Worm (Caenorhabditis elegans) whole organism, L1 larva: ENCODE data around the gene F07C3.2.

Experiments
- C04F5.9 ChIP-seq: sonication (generic microtip); optimal IDR thresholded peaks from 2 replicates; lab custom pipeline; 2016; ENCODE audit warnings: missing genetic modification characterization, missing compliant biosample characterization
- C16A3.4 ChIP-seq: fragments of 150-350 bp; optimal IDR thresholded peaks from 2 replicates; lab custom pipeline; 2014; ENCODE audit warnings: missing biosample characterization, missing genetic modification characterization
- C34B4.2 ChIP-seq: sonication (generic microtip); optimal IDR thresholded peaks from 2 replicates; lab custom pipeline; 2017; ENCODE audit warnings: mild to moderate bottlenecking, missing genetic modification characterization, missing compliant biosample characterization
- ama-1 ChIP-seq: fragments of 150-350 bp; optimal IDR thresholded peaks from 2 replicates; lab custom pipeline; 2014
- blmp-1 ChIP-seq: fragments of 150-350 bp; optimal IDR thresholded peaks from 2 replicates; lab custom pipeline; 2014; ENCODE audit warnings: missing biosample characterization, missing genetic modification characterization
- ceh-82 ChIP-seq, 3 experiments: fragments of 150-350 bp in 1 of 3; sonication (generic microtip) in 2 of 3; optimal IDR thresholded peaks; 2 replicates each; lab custom pipeline; 2014 to 2017; ENCODE audit warnings: missing biosample characterization in 3 of 3, missing genetic modification characterization in 3 of 3
- dsc-1 ChIP-seq: sonication (generic microtip); optimal IDR thresholded peaks from 2 replicates; lab custom pipeline; 2016; ENCODE audit warnings: mild to moderate bottlenecking, missing genetic modification characterization, missing compliant biosample characterization
- efl-1 ChIP-seq, 4 experiments: fragments of 150-350 bp; optimal IDR thresholded peaks in 3 of 4; peaks in 1 of 4; 1 replicate in 1 of 4; 2 replicates in 3 of 4; lab custom pipeline; 2014; ENCODE audit warnings: missing biosample characterization in 2 of 4, missing genetic modification characterization in 2 of 4, missing genetic modification reagents in 2 of 4
- efl-3 ChIP-seq: fragments of 200-800 bp; sonication (Bioruptor generic); optimal IDR thresholded peaks from 2 replicates; lab custom pipeline; 2018; ENCODE audit warnings: mild to moderate bottlenecking, missing genetic modification characterization, missing compliant biosample characterization
- egl-13 ChIP-seq: sonication (generic microtip); optimal IDR thresholded peaks from 2 replicates; lab custom pipeline; 2016; ENCODE audit warnings: missing genotype, missing genetic modification reagents, missing genetic modification characterization, missing compliant biosample characterization
- egl-27 ChIP-seq, 2 experiments: fragments of 150-350 bp in 1 of 2; sonication (generic microtip); optimal IDR thresholded peaks; 3 replicates each; lab custom pipeline; 2017 to 2018; ENCODE audit warnings: missing biosample characterization in 2 of 2, missing genetic modification characterization in 2 of 2, missing genetic modification reagents in 2 of 2
- elt-2 ChIP-seq: sonication (generic microtip); optimal IDR thresholded peaks from 2 replicates; lab custom pipeline; 2016; ENCODE audit warnings: missing genetic modification characterization, mild to moderate bottlenecking, inconsistent platforms, missing compliant biosample characterization, missing genetic modification reagents
- fkh-10 ChIP-seq: sonication (generic microtip); optimal IDR thresholded peaks from 2 replicates; lab custom pipeline; 2017; ENCODE audit warnings: missing biosample characterization, missing genetic modification reagents, missing genetic modification characterization
- fkh-4 ChIP-seq: sonication (generic microtip); optimal IDR thresholded peaks from 2 replicates; lab custom pipeline; 2016; ENCODE audit warnings: missing compliant biosample characterization, missing genetic modification characterization, borderline replicate concordance
- fkh-8 ChIP-seq: sonication (generic microtip); optimal IDR thresholded peaks from 2 replicates; lab custom pipeline; 2016; ENCODE audit warnings: mild to moderate bottlenecking, missing genetic modification characterization, missing compliant biosample characterization
- grh-1 ChIP-seq: fragments of 200-800 bp; sonication (Bioruptor generic); IDR thresholded peaks from 2 replicates; pipeline ENCODE4 v1.3.6; 2022; ENCODE audit warnings: missing genetic modification reagents, missing genetic modification characterization, missing compliant biosample characterization
- hlh-17 ChIP-seq: fragments of 200-800 bp; sonication (Bioruptor generic); optimal IDR thresholded peaks from 2 replicates; lab custom pipeline; 2018; ENCODE audit warnings: missing genetic modification characterization, mild to moderate bottlenecking, missing compliant biosample characterization, moderate library complexity, borderline replicate concordance
- hlh-4 ChIP-seq: sonication (generic microtip); optimal IDR thresholded peaks from 2 replicates; lab custom pipeline; 2016; ENCODE audit warnings: mild to moderate bottlenecking, missing genetic modification characterization, missing compliant biosample characterization
- lin-14 ChIP-seq: fragments of 200-800 bp; sonication (Bioruptor generic); optimal IDR thresholded peaks from 2 replicates; lab custom pipeline; 2018; ENCODE audit warnings: mild to moderate bottlenecking, missing genetic modification characterization, moderate library complexity, missing compliant biosample characterization
- lin-35 ChIP-seq, 2 experiments: fragments of 150-350 bp; optimal IDR thresholded peaks; 2 replicates each; lab custom pipeline; 2014; ENCODE audit warnings: missing biosample characterization in 2 of 2, missing genetic modification characterization in 2 of 2, missing genetic modification reagents in 2 of 2
- lin-39 ChIP-seq: fragments of 150-350 bp; optimal IDR thresholded peaks from 2 replicates; lab custom pipeline; 2014; ENCODE audit warnings: missing biosample characterization, missing genetic modification reagents, missing genetic modification characterization
- lsy-2 ChIP-seq, 2 experiments: fragments of 150-350 bp; optimal IDR thresholded peaks; 2 replicates each; lab custom pipeline; 2014; ENCODE audit warnings: missing biosample characterization in 2 of 2, missing genetic modification characterization in 2 of 2
- mef-2 ChIP-seq: fragments of 150-350 bp; optimal IDR thresholded peaks from 2 replicates; lab custom pipeline; 2014; ENCODE audit warnings: missing biosample characterization, missing genetic modification characterization
- mep-1 ChIP-seq: fragments of 150-350 bp; optimal IDR thresholded peaks from 2 replicates; lab custom pipeline; 2014; ENCODE audit warnings: missing biosample characterization, missing genetic modification characterization
- nhr-47 ChIP-seq: sonication (generic microtip); optimal IDR thresholded peaks from 2 replicates; lab custom pipeline; 2016; ENCODE audit warnings: mild to moderate bottlenecking, missing genetic modification characterization, moderate library complexity, missing compliant biosample characterization
- nhr-71 ChIP-seq: sonication (generic microtip); optimal IDR thresholded peaks from 2 replicates; lab custom pipeline; 2016; ENCODE audit warnings: mild to moderate bottlenecking, missing genetic modification characterization, moderate library complexity, missing compliant biosample characterization
- skn-1 ChIP-seq: fragments of 150-350 bp; optimal IDR thresholded peaks from 2 replicates; lab custom pipeline; 2014; ENCODE audit warnings: missing biosample characterization, missing genetic modification characterization
- sox-4 ChIP-seq: sonication (generic microtip); optimal IDR thresholded peaks from 2 replicates; lab custom pipeline; 2016; ENCODE audit warnings: missing genetic modification characterization, missing compliant biosample characterization
- sptf-1 ChIP-seq: fragments of 150-350 bp; optimal IDR thresholded peaks from 2 replicates; lab custom pipeline; 2014; ENCODE audit warnings: missing biosample characterization, missing genetic modification characterization
- sup-37 ChIP-seq: fragments of 200-800 bp; sonication (Bioruptor generic); optimal IDR thresholded peaks from 2 replicates; lab custom pipeline; 2018; ENCODE audit warnings: mild to moderate bottlenecking, missing genetic modification characterization, missing compliant biosample characterization
- swsn-7 ChIP-seq: sonication (generic microtip); optimal IDR thresholded peaks from 2 replicates; lab custom pipeline; 2016; ENCODE audit warnings: missing genetic modification characterization, missing compliant biosample characterization
- unc-98 ChIP-seq: fragments of 200-800 bp; sonication (Bioruptor generic); IDR thresholded peaks from 2 replicates; pipeline ENCODE4 v1.3.6; 2022; ENCODE audit warnings: missing genetic modification characterization, missing compliant biosample characterization
- zip-4 ChIP-seq: fragments of 200-800 bp; sonication (Bioruptor generic); optimal IDR thresholded peaks from 2 replicates; lab custom pipeline; 2018; ENCODE audit warnings: mild to moderate bottlenecking, missing genetic modification characterization, moderate library complexity, missing compliant biosample characterization
- ztf-4 ChIP-seq: fragments of 150-350 bp; optimal IDR thresholded peaks from 2 replicates; lab custom pipeline; 2014; ENCODE audit warnings: missing biosample characterization, missing genetic modification characterization

Gene F07C3.2

ce11 chrV:9191406-9191805 lies 34.5 kb upstream of the F07C3.2 start, which contains the start of gene sphr-1:
sphr-1 (plus strand) TSS chrV:9191610.
- TF ChIP-seq nhr-71 (tag; lab: Kevin White, UChicago) (peak; percentile 15), sox-4 (tag; lab: Kevin White, UChicago) (no peak), lin-14 (GFP tag; lab: Kevin White, UChicago) (peak; percentile 61), zip-4 (GFP tag; lab: Kevin White, UChicago) (no peak), efl-1 (optimal IDR thresholded peaks at IDR 0.05; lab: Kevin White, UChicago) (peak; percentile 1 to 55), efl-1 (GFP tag; optimal IDR thresholded peaks at IDR 0.05 in 1 of 2; lab: Kevin White, UChicago) (no peak)

DNA sequence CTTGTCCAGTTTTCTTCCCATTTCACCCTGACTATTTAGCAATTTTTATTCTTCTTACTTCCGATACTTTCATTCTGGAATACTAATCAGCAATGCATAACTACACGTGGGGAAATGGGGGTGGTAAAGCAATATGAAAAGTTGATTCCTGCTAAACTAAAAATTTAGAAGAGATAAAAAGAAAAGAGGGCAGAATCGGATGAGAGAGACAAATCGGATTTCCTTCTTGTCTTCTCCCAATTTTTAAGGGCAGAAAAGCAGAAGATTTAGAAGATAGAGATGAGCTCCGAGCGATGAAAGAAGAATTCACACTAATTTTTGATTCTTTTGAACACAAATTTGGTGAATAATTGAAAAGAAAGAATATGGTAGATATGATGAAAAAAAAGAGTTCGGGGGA lies 31.8 kb upstream of the F07C3.2 start:
- TF ChIP-seq ceh-82 (tag; optimal IDR thresholded peaks at IDR 0.05; lab: Kevin White, UChicago), result peak in 1 of 3 experiments; percentile 22
- TF ChIP-seq blmp-1 (tag; lab: Kevin White, UChicago), result no peak
- TF ChIP-seq lin-14 (GFP tag; lab: Kevin White, UChicago), result peak; percentile 74
- TF ChIP-seq sptf-1, result no peak
- TF ChIP-seq efl-1 (optimal IDR thresholded peaks at IDR 0.05; lab: Kevin White, UChicago), result no peak
- peak in 1 of 2 experiments; percentile 17 for TF ChIP-seq efl-1 (GFP tag; optimal IDR thresholded peaks at IDR 0.05 in 1 of 2; lab: Kevin White, UChicago)
- peak; percentile 1 for TF ChIP-seq fkh-8 (tag; lab: Kevin White, UChicago)
- peak; percentile 27 for TF ChIP-seq egl-13 (tag; lab: Kevin White, UChicago)
- TF ChIP-seq nhr-47 (tag; lab: Kevin White, UChicago), result peak; percentile 22
- peak; percentile 53 for TF ChIP-seq fkh-10 (GFP tag; lab: Kevin White, UChicago)
- TF ChIP-seq dsc-1 (tag; lab: Kevin White, UChicago), result peak; percentile 25

- TF ChIP-seq blmp-1 (tag; lab: Kevin White, UChicago) (peak; percentile 41), hlh-4 (tag; lab: Kevin White, UChicago) (no peak)
These were observed 28.8 kb upstream of the F07C3.2 start, which contains the start of gene C24B5.4 for ce11 chrV:9197121-9197520. C24B5.4 (minus strand) TSS chrV:9197326.

DNA sequence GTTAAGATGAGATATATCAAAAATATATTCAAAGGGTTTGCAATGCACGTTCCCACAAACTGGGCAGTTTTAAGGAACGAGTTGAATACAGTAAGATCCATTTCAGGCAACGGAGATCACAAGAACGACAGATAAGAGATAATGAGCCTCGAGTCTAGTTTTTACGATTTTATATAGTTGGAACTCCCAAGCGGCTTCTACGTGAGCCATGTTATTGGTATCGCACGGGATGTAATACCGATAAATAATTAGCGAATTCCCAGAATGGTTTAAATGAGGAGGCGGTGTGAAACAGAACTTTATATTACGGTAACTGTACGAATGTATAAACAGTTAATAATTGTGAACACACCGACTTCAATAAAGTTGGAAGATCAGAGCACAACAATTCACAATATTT lies 27.0 kb upstream of the F07C3.2 start, which contains the start of gene str-177:
Gene str-177 (minus strand): TSS at position 101 of the 400 bp plus-strand sequence.
- TF ChIP-seq C04F5.9 (tag; lab: Kevin White, UChicago) (no peak), sup-37 (GFP tag; lab: Kevin White, UChicago) (no peak), fkh-4 (no peak), skn-1 (no peak), elt-2 (tag; lab: Kevin White, UChicago) (no peak), mef-2 (tag; lab: Kevin White, UChicago) (no peak), efl-3 (GFP tag; lab: Kevin White, UChicago) (no peak), grh-1 (no peak), lin-39 (no peak), swsn-7 (no peak), lsy-2 (tag; optimal IDR thresholded peaks at IDR 0.05; lab: Kevin White, UChicago) (no peak), hlh-17 (no peak), unc-98 (GFP tag; lab: Robert Waterston, UW) (no peak), C16A3.4 (no peak), ama-1 (lab: Kevin White, UChicago) (no peak), ztf-4 (tag; lab: Kevin White, UChicago) (no peak), mep-1 (tag; lab: Kevin White, UChicago) (no peak), nhr-71 (tag; lab: Kevin White, UChicago) (no peak), C34B4.2 (no peak)

DNA sequence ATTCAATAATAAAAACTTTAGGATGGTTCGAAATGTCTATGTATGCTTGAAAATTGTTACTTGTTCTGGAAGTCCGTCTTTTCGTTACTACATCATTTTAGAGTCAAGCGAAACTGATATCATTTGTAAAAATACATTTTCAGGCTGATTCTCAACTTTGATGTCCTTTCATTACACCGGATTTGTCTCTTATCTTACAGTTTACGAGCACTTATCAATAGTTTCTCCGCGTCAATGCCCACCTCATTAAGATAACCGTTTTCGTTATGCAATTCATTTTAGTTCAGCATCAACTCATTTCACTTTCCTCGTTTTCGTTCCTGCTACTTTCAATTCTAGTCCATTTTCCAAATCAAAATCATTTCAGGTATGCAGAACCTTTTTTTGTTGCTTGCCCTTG lies 23.2 kb upstream of the F07C3.2 start, which contains the start of gene asp-2:
Gene asp-2 (plus strand): TSS at position 368 of the 400 bp plus-strand sequence.
- TF ChIP-seq egl-27 (tag; optimal IDR thresholded peaks at IDR 0.05; lab: Kevin White, UChicago) (no peak), lin-35 (GFP tag; optimal IDR thresholded peaks at IDR 0.05; lab: Kevin White, UChicago) (peak in 1 of 2 experiments; percentile 10), elt-2 (tag; lab: Kevin White, UChicago) (peak; percentile 83), efl-1 (optimal IDR thresholded peaks at IDR 0.05; lab: Kevin White, UChicago) (no peak), efl-1 (GFP tag; optimal IDR thresholded peaks at IDR 0.05 in 1 of 2; lab: Kevin White, UChicago) (peak in 1 of 2 experiments; percentile 49)
